Worm (Caenorhabditis elegans) whole organism, L2 larva: ENCODE measurements around the gene C16C4.17.

ENCODE experiments used
- fos-1 ChIP-seq: fragments of 150-350 bp; optimal IDR thresholded peaks from 2 replicates; lab custom pipeline; 2014; ENCODE audit warnings: missing biosample characterization, missing genetic modification characterization
- lin-13 ChIP-seq: fragments of 150-350 bp; optimal IDR thresholded peaks from 2 replicates; lab custom pipeline; 2014; ENCODE audit warnings: missing biosample characterization, missing genetic modification reagents, missing genetic modification characterization
- lin-39 ChIP-seq: fragments of 150-350 bp; optimal IDR thresholded peaks from 2 replicates; lab custom pipeline; 2014; ENCODE audit warnings: missing biosample characterization, missing genetic modification reagents, missing genetic modification characterization
- sma-9 ChIP-seq, 2 experiments: fragments of 150-350 bp in 1 of 2; sonication (generic microtip) in 1 of 2; optimal IDR thresholded peaks; 2 replicates each; lab custom pipeline; 2014 to 2016; ENCODE audit warnings: missing genetic modification characterization in 2 of 2, mild to moderate bottlenecking in 1 of 2, missing biosample characterization in 1 of 2, missing compliant biosample characterization in 1 of 2, missing genetic modification reagents in 1 of 2, moderate library complexity in 1 of 2

- no peak for TF ChIP-seq sma-9 (GFP tag; optimal IDR thresholded peaks at IDR 0.05; lab: Kevin White, UChicago)
- no peak for TF ChIP-seq sma-9 (tag; optimal IDR thresholded peaks at IDR 0.05; lab: Kevin White, UChicago)
- no peak for TF ChIP-seq lin-39 (tag; lab: Kevin White, UChicago)
- TF ChIP-seq fos-1 = no peak
- TF ChIP-seq lin-13 (GFP tag; lab: Kevin White, UChicago) = no peak
These were observed 30.9 kb downstream of the C16C4.17 start, which contains the start of gene C46F9.5 for ce11 chrII:1895278-1895677.
